Worm (Caenorhabditis elegans) whole organism, L4 larva: Measurements from ENCODE around the gene F07G11.3.
"Not testable (repeated sequence)": the region's sequence is repeated elsewhere in the genome, so short reads cannot be mapped to it uniquely, and the experiment has no call there.

Experiments
- F26F4.8 ChIP-seq: fragments of 200-800 bp; sonication (Bioruptor generic); conservative IDR thresholded peaks from 2 replicates; pipeline ENCODE4 v1.3.6; 2022; ENCODE audit warnings: missing genetic modification characterization, missing compliant biosample characterization
- R02D3.7 ChIP-seq: fragments of 150-350 bp; sonication (generic microtip); optimal IDR thresholded peaks from 3 replicates; lab custom pipeline; 2014; ENCODE audit warnings: missing biosample characterization, missing genetic modification characterization
- Y48G9A.11 ChIP-seq: fragments of 200-800 bp; sonication (Bioruptor generic); IDR thresholded peaks from 2 replicates; pipeline ENCODE4 v1.3.6; 2022; ENCODE audit warnings: missing genetic modification reagents, missing genetic modification characterization, missing compliant biosample characterization
- Y75B8A.6 ChIP-seq: fragments of 200-800 bp; sonication (Bioruptor generic); IDR thresholded peaks from 2 replicates; pipeline ENCODE4 v1.3.6; 2022; ENCODE audit warnings: missing genetic modification reagents, missing genetic modification characterization, missing compliant biosample characterization
- ZK337.2 ChIP-seq: fragments of 200-800 bp; sonication (Bioruptor generic); IDR thresholded peaks from 2 replicates; pipeline ENCODE4 v1.3.6; 2022; ENCODE audit warnings: missing genetic modification reagents, missing genetic modification characterization, missing compliant biosample characterization
- ceh-20 ChIP-seq: fragments of 200-800 bp; sonication (Bioruptor generic); IDR thresholded peaks from 2 replicates; pipeline ENCODE4 v1.3.6; 2022; ENCODE audit warnings: missing genetic modification reagents, missing genetic modification characterization, missing compliant biosample characterization
- ceh-62 ChIP-seq: sonication (generic microtip); optimal IDR thresholded peaks from 2 replicates; lab custom pipeline; 2017; ENCODE audit warnings: missing biosample characterization, missing genetic modification characterization
- ces-1 ChIP-seq: fragments of 150-350 bp; sonication (generic microtip); optimal IDR thresholded peaks from 4 replicates; lab custom pipeline; 2014; ENCODE audit warnings: missing biosample characterization, missing genetic modification reagents, missing genetic modification characterization
- daf-8 ChIP-seq: fragments of 200-800 bp; sonication (Bioruptor generic); IDR thresholded peaks from 2 replicates; pipeline ENCODE4 v1.3.6; 2022; ENCODE audit warnings: missing genetic modification characterization, missing compliant biosample characterization
- dmd-8 ChIP-seq: fragments of 200-800 bp; sonication (Bioruptor generic); IDR thresholded peaks from 2 replicates; pipeline ENCODE4 v1.3.6; 2022; ENCODE audit warnings: missing genetic modification characterization, missing compliant biosample characterization
- dve-1 ChIP-seq: sonication (generic microtip); optimal IDR thresholded peaks from 2 replicates; lab custom pipeline; 2017; ENCODE audit warnings: antibody characterized with exemption, mild to moderate bottlenecking, missing genetic modification characterization, missing compliant biosample characterization; ENCODE audit not compliant: insufficient read depth
- egl-27 ChIP-seq: sonication (generic microtip); optimal IDR thresholded peaks from 3 replicates; lab custom pipeline; 2017; ENCODE audit warnings: missing biosample characterization, missing genetic modification reagents, missing genetic modification characterization
- hif-1 ChIP-seq, 2 experiments: sonication (generic microtip); optimal IDR thresholded peaks; 2 replicates each; lab custom pipeline; 2016 to 2017; ENCODE audit warnings: missing compliant biosample characterization in 2 of 2, missing genetic modification characterization in 2 of 2, missing genetic modification reagents in 2 of 2, missing genotype in 2 of 2, mild to moderate bottlenecking in 1 of 2
- hlh-11 ChIP-seq: fragments of 200-800 bp; sonication (Bioruptor generic); optimal IDR thresholded peaks from 2 replicates; lab custom pipeline; 2018; ENCODE audit warnings: mild to moderate bottlenecking, missing genetic modification characterization, missing compliant biosample characterization
- lin-1 ChIP-seq: fragments of 200-800 bp; sonication (Bioruptor generic); IDR thresholded peaks from 2 replicates; pipeline ENCODE4 v1.3.6; 2022; ENCODE audit warnings: missing genetic modification reagents, missing genetic modification characterization, missing compliant biosample characterization
- lin-38 ChIP-seq: fragments of 200-800 bp; sonication (Bioruptor generic); IDR thresholded peaks from 2 replicates; pipeline ENCODE4 v1.3.6; 2022; ENCODE audit warnings: missing genetic modification reagents, missing genetic modification characterization, missing compliant biosample characterization
- lin-39 ChIP-seq: fragments of 150-350 bp; optimal IDR thresholded peaks from 2 replicates; lab custom pipeline; 2014; ENCODE audit warnings: missing biosample characterization, missing genetic modification reagents, missing genetic modification characterization
- lsy-2 ChIP-seq, 2 experiments: fragments of 150-350 bp in 1 of 2; sonication (generic microtip) in 1 of 2; optimal IDR thresholded peaks; 2 replicates each; lab custom pipeline; 2014 to 2017; ENCODE audit warnings: missing biosample characterization in 2 of 2, missing genetic modification characterization in 2 of 2
- nhr-11 ChIP-seq: fragments of 150-350 bp; optimal IDR thresholded peaks from 2 replicates; lab custom pipeline; 2014; ENCODE audit warnings: missing biosample characterization, missing genetic modification characterization
- nhr-111 ChIP-seq: fragments of 200-800 bp; sonication (Bioruptor generic); optimal IDR thresholded peaks from 2 replicates; lab custom pipeline; 2018; ENCODE audit warnings: mild to moderate bottlenecking, missing genetic modification characterization, missing compliant biosample characterization
- nhr-237 ChIP-seq: sonication (generic microtip); optimal IDR thresholded peaks from 2 replicates; lab custom pipeline; 2017; ENCODE audit warnings: missing biosample characterization, missing genetic modification characterization
- nhr-6 ChIP-seq: fragments of 150-350 bp; optimal IDR thresholded peaks from 2 replicates; lab custom pipeline; 2014; ENCODE audit warnings: missing biosample characterization, missing genetic modification characterization
- pha-4 ChIP-seq, 2 experiments: fragments of 150-350 bp in 1 of 2; fragments of 200-800 bp in 1 of 2; sonication (Bioruptor generic) in 1 of 2; IDR thresholded peaks in 1 of 2; optimal IDR thresholded peaks in 1 of 2; 2 replicates each; pipeline versions ENCODE4 v1.3.6 to Lab custom; 2014 to 2022; ENCODE audit warnings: missing genetic modification characterization in 2 of 2, missing genetic modification reagents in 2 of 2, missing biosample characterization in 1 of 2, missing compliant biosample characterization in 1 of 2
- rbr-2 ChIP-seq: sonication (generic microtip); optimal IDR thresholded peaks from 2 replicates; lab custom pipeline; 2016; ENCODE audit warnings: missing genotype, missing genetic modification characterization, missing compliant biosample characterization
- snpc-1.2 ChIP-seq: fragments of 200-800 bp; sonication (Bioruptor generic); IDR thresholded peaks from 2 replicates; pipeline ENCODE4 v1.3.6; 2022; ENCODE audit warnings: missing genetic modification reagents, missing genetic modification characterization, missing compliant biosample characterization
- tag-97 ChIP-seq: fragments of 200-800 bp; sonication (Bioruptor generic); IDR thresholded peaks from 2 replicates; pipeline ENCODE4 v1.3.6; 2022; ENCODE audit warnings: missing genetic modification characterization, missing compliant biosample characterization
- unc-130 ChIP-seq: sonication (generic microtip); optimal IDR thresholded peaks from 2 replicates; lab custom pipeline; 2016; ENCODE audit warnings: missing genetic modification reagents, missing genetic modification characterization, missing compliant biosample characterization
- unc-39 ChIP-seq: sonication (generic microtip); optimal IDR thresholded peaks from 2 replicates; lab custom pipeline; 2017; ENCODE audit warnings: missing biosample characterization, missing genetic modification characterization
- unc-62 ChIP-seq, 3 experiments: fragments of 150-350 bp in 1 of 3; sonication (generic microtip); optimal IDR thresholded peaks in 2 of 3; peaks in 1 of 3; 1 replicate in 1 of 3; 2 replicates in 2 of 3; lab custom pipeline; 2014 to 2017; ENCODE audit warnings: missing biosample characterization in 3 of 3, missing genetic modification characterization in 3 of 3, missing genetic modification reagents in 3 of 3, missing genotype in 1 of 3
- zfp-2 ChIP-seq: sonication (generic microtip); optimal IDR thresholded peaks from 2 replicates; lab custom pipeline; 2016; ENCODE audit warnings: mild to moderate bottlenecking, missing genetic modification characterization, missing compliant biosample characterization

F07G11.3 gene

DNA sequence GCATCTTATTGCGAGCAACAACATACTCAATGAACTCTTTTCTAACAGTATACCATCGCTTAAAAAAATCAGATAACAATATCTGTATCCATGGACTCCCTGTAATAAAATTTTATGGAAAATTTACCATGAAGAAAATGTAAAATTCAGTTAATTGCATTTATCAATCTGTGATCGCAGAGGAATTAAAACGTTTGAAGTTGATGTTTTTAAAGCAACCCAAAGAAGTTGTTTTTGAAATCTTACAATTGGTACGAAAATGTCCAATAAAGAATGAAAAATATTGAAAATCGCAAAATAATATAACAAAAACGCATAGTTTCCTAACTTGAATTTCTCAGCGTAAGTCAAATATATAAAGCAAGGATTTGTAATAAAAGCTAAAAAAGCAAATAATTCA is 1.3 kb upstream of the F07G11.3 start, which contains the start of gene srj-32:
Gene srj-32, minus strand, starts transcription at position 101 of the 400 bp plus-strand sequence.
- TF ChIP-seq daf-8 (no peak), nhr-11 (tag; lab: Kevin White, UChicago) (no peak), Y75B8A.6 (GFP tag; lab: Robert Waterston, UW) (no peak), lin-39 (tag; lab: Kevin White, UChicago) (no peak), unc-39 (tag; lab: Kevin White, UChicago) (no peak), ceh-62 (no peak), snpc-1.2 (GFP tag; lab: Robert Waterston, UW) (no peak), lin-38 (no peak)

DNA sequence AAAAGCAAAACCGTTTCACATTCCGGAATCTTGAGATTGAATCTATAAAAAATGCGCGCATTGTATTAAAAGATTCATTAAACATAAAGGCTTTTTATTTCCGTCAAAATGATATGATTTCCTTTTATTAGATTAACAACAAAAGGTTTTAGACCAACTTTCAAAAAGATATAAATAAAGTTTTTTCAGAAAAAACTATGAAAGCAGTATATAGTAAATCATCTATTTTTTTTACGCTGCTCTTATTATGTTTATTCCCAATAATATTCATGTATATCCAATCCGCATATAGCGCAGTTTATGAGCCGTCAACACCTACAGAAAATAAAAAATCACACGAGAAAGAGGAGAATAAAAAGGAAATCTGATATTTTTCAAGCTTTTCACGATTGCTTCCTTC is 5.9 kb downstream of the F07G11.3 start, which contains the start of gene F07G11.2:
Gene F07G11.2, plus strand, starts transcription at position 301 of the 400 bp plus-strand sequence.
- TF ChIP-seq lsy-2 (tag; optimal IDR thresholded peaks at IDR 0.05; lab: Kevin White, UChicago); ces-1; ceh-20 (GFP tag; lab: Robert Waterston, UW): not testable (repeated sequence)
- TF ChIP-seq, all 104 proteins: peak for 0; not testable (repeated sequence) for 104

ce11 chrV:7307089-7307488 is 8.5 kb downstream of the F07G11.3 start, which contains the start of gene F07G11.1:
Gene F07G11.1, plus strand, starts transcription at chrV:7307389.
- TF ChIP-seq hif-1 (tag; optimal IDR thresholded peaks at IDR 0.05; lab: Kevin White, UChicago) (no peak), unc-130 (GFP tag; lab: Kevin White, UChicago) (no peak), R02D3.7 (tag; lab: Kevin White, UChicago) (no peak), nhr-111 (GFP tag; lab: Kevin White, UChicago) (no peak), hlh-11 (no peak), Y48G9A.11 (GFP tag; lab: Robert Waterston, UW) (no peak), F26F4.8 (GFP tag; lab: Robert Waterston, UW) (no peak), tag-97 (GFP tag; lab: Robert Waterston, UW) (no peak), nhr-6 (tag; lab: Kevin White, UChicago) (no peak), pha-4 (GFP tag; IDR thresholded peaks at IDR 0.05; lab: Robert Waterston, UW) (no peak), pha-4 (tag; optimal IDR thresholded peaks at IDR 0.05; lab: Kevin White, UChicago) (no peak), ceh-20 (GFP tag; lab: Robert Waterston, UW) (no peak)

- TF ChIP-seq dve-1 (tag; lab: Kevin White, UChicago) (no peak), unc-130 (GFP tag; lab: Kevin White, UChicago) (no peak), dmd-8 (GFP tag; lab: Robert Waterston, UW) (no peak), egl-27 (tag; lab: Kevin White, UChicago) (no peak)
Measured at ce11 chrV:7313233-7313632, 14.7 kb downstream of the F07G11.3 start, which contains the start of gene srx-6. Gene srx-6, minus strand, starts transcription at chrV:7313333.

DNA sequence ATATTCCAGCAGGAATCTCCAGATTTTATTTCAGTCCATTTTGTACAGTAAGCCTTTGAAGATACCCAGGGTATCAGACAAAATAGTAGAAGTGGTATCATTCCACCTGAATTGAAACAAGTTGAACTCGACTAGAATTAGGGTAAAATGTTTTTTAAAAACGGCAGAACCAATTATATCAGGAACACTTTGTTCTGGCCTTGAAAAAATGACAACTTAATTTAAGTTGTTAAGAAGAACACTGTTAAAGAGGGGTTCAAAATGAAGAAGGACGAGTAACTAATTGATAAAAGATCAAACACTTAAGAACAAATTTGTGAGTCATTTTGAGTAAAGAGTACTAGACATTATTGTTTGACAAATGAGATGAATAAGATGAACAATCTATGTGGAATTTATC is 22.3 kb downstream of the F07G11.3 start, which contains the start of gene lmd-4:
Gene lmd-4, minus strand, starts transcription at position 101 of the 400 bp plus-strand sequence.
- TF ChIP-seq zfp-2 (tag; lab: Kevin White, UChicago) (no peak), lin-1 (GFP tag; lab: Robert Waterston, UW) (no peak), nhr-237 (no peak), ceh-62 (no peak), ZK337.2 (GFP tag; lab: Robert Waterston, UW) (no peak)
- TF ChIP-seq, all 104 proteins: peak for 0

DNA sequence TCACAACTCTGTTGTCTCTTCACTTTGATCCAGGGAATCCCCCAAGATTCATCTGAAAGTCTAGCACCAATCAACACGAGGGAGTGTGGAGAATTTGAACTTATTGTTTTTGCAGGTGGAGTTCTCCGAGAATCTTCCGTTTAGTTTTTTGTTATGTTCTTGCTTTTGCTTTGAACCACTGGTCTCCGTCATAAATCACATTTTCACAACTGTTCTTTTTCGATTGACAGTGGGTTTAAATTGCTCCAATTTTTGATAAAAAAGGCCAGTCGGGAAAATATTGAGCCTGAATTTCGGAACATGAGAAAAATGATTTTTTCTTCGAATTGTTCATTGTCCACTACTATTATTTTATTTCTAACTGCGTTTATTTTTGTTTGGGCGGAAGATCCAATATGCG is 23.4 kb downstream of the F07G11.3 start, which contains the start of gene F10G2.10:
Gene F10G2.10, plus strand, starts transcription at position 301 of the 400 bp plus-strand sequence.
- peak in 1 of 2 experiments; percentile 39 for TF ChIP-seq unc-62 (GFP tag; optimal IDR thresholded peaks at IDR 0.05 in 1 of 2; lab: Kevin White, UChicago)
- no peak for TF ChIP-seq unc-62 (tag; optimal IDR thresholded peaks at IDR 0.05; lab: Kevin White, UChicago)
- no peak for TF ChIP-seq rbr-2
